Worm (Caenorhabditis elegans): ENCODE measurements around the gene rif-1.2.

rif-1.2 gene

ce11 chrX:12321357-12321756, 49.9 kb downstream of the rif-1.2 start, which contains the start of gene F17A2.13:
TSS of gene F17A2.13 (plus strand) at chrX:12321657.
- no peak for TF ChIP-seq unc-62 (GFP tag; optimal IDR thresholded peaks at IDR 0.05)

ce11 chrX:12320737-12321136, 50.5 kb downstream of the rif-1.2 start, which contains the start of gene ceh-40:
TSS of gene ceh-40 (minus strand) at chrX:12320777.
- no peak for TF ChIP-seq unc-62 (GFP tag; optimal IDR thresholded peaks at IDR 0.05)

All from whole organism, dauer.